Worm (Caenorhabditis elegans): ENCODE measurements around the gene sup-10.

DNA sequence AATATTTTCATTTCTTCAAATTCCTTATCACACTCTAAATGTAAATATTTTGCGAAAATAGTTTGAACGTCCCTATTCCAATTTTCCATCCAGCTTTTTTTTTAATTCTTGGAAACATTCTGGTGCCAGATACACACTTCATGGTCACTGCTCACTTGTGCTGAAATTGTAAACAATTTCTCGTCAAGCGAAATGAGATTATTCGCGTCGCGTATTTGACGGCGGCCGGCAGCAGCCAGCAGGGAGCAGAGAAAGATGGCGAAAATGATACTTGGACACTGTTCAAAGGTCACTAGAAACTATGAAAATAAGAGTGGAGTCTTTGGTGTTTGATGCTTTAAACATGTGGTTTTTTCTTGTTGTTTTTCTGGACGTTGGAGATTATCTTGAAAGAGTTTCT, 23.7 kb upstream of the sup-10 start:
- TF ChIP-seq him-1 (tag; optimal IDR thresholded peaks at IDR 0.05) (no peak), W03F9.2 (tag; optimal IDR thresholded peaks at IDR 0.05) (no peak), dao-5 (tag; optimal IDR thresholded peaks at IDR 0.05) (no peak)

Measured in whole organism, L4/young adult.